Fruit fly (Drosophila melanogaster) whole organism, adult: Measurements from ENCODE around the gene Jhbp12.
A peak's percentile ranks its signal among the peaks of the same experiment; 100 is the strongest.

Experiments used
- CG11617 ChIP-seq: fragments of 200-800 bp; sonication (Bioruptor generic); optimal IDR thresholded peaks from 2 replicates; lab custom pipeline; 2017; ENCODE audit warnings: mild to moderate bottlenecking, missing biosample characterization, missing genetic modification reagents, missing genetic modification characterization
- CG12768 ChIP-seq: fragments of 200-800 bp; sonication (Bioruptor generic); optimal IDR thresholded peaks from 2 replicates; lab custom pipeline; 2017; ENCODE audit warnings: missing biosample characterization, missing genetic modification characterization, mild to moderate bottlenecking, moderate library complexity, missing genetic modification reagents
- CG14711 ChIP-seq: fragments of 200-800 bp; sonication (Bioruptor generic); optimal IDR thresholded peaks from 2 replicates; lab custom pipeline; 2018; ENCODE audit warnings: missing biosample characterization, mild to moderate bottlenecking, missing genetic modification characterization, moderate library complexity
- CG1620 ChIP-seq: fragments of 200-800 bp; sonication (Bioruptor generic); optimal IDR thresholded peaks from 2 replicates; lab custom pipeline; 2016; ENCODE audit warnings: missing biosample characterization, missing genetic modification characterization
- CG5204 ChIP-seq: fragments of 200-800 bp; sonication (Bioruptor generic); optimal IDR thresholded peaks from 2 replicates; lab custom pipeline; 2016; ENCODE audit warnings: missing biosample characterization, missing genetic modification characterization
- CG7045 ChIP-seq: fragments of 200-800 bp; sonication (Bioruptor generic); optimal IDR thresholded peaks from 2 replicates; lab custom pipeline; 2017; ENCODE audit warnings: missing biosample characterization, mild to moderate bottlenecking, missing genetic modification characterization
- CG7101 ChIP-seq: fragments of 200-800 bp; sonication (Bioruptor generic); optimal IDR thresholded peaks from 2 replicates; lab custom pipeline; 2018; ENCODE audit warnings: missing biosample characterization, mild to moderate bottlenecking, missing genetic modification characterization, moderate library complexity
- Clk ChIP-seq: fragments of 200-800 bp; sonication (Bioruptor generic); optimal IDR thresholded peaks from 2 replicates; lab custom pipeline; 2017; ENCODE audit warnings: missing biosample characterization, missing genetic modification characterization
- Crg-1 ChIP-seq: fragments of 200-800 bp; sonication (Bioruptor generic); optimal IDR thresholded peaks from 2 replicates; lab custom pipeline; 2016; ENCODE audit warnings: missing biosample characterization, missing genetic modification characterization
- Hr96 ChIP-seq: fragments of 200-800 bp; sonication (Bioruptor generic); optimal IDR thresholded peaks from 2 replicates; lab custom pipeline; 2016; ENCODE audit warnings: missing biosample characterization, missing genetic modification characterization
- kay ChIP-seq: fragments of 200-800 bp; sonication (Bioruptor generic); peaks from one replicate; lab custom pipeline; 2016; ENCODE audit warnings: missing biosample characterization, missing genetic modification characterization, borderline replicate concordance
- ovo ChIP-seq: fragments of 200-800 bp; sonication (Bioruptor generic); optimal IDR thresholded peaks from 2 replicates; lab custom pipeline; 2016; ENCODE audit warnings: missing biosample characterization, missing genetic modification characterization

- TF ChIP-seq Clk (GFP tag; lab: Kevin White, UChicago) (no peak), CG12768 (GFP tag; lab: Kevin White, UChicago) (no peak), kay (peak; percentile 84), Hr96 (no peak), CG5204 (GFP tag; lab: Kevin White, UChicago) (no peak), CG11617 (no peak), CG7045 (peak; percentile 29), CG1620 (GFP tag; lab: Kevin White, UChicago) (no peak), CG14711 (tag; lab: Kevin White, UChicago) (no peak), ovo (GFP tag; lab: Kevin White, UChicago) (no peak), CG7101 (tag; lab: Kevin White, UChicago) (no peak), Crg-1 (GFP tag; lab: Kevin White, UChicago) (no peak)
Observed at dm6 chr3R:24564799-24565344, 40.3 kb downstream of the Jhbp12 start.
